Worm (Caenorhabditis elegans) whole organism, young adult: ENCODE measurements around the gene vps-37.

Experiments used
- B0019.2 ChIP-seq: fragments of 200-800 bp; sonication (Bioruptor generic); conservative IDR thresholded peaks from 2 replicates; pipeline ENCODE4 v1.3.6; 2022; ENCODE audit warnings: missing genetic modification reagents, missing genetic modification characterization, missing compliant biosample characterization
- B0261.1 ChIP-seq: sonication (generic microtip); optimal IDR thresholded peaks from 2 replicates; lab custom pipeline; 2016; ENCODE audit warnings: mild to moderate bottlenecking, missing genetic modification characterization, moderate library complexity, missing compliant biosample characterization
- C06A6.2 ChIP-seq: fragments of 200-800 bp; sonication (Bioruptor generic); conservative IDR thresholded peaks from 2 replicates; pipeline ENCODE4 v1.3.6; 2022; ENCODE audit warnings: missing genetic modification characterization, missing compliant biosample characterization
- C17E4.6 ChIP-seq: fragments of 200-800 bp; sonication (Bioruptor generic); IDR thresholded peaks from 2 replicates; pipeline ENCODE4 v1.3.6; 2022; ENCODE audit warnings: missing genetic modification reagents, missing genetic modification characterization, missing compliant biosample characterization
- F23B12.7 ChIP-seq: sonication (generic microtip); optimal IDR thresholded peaks from 2 replicates; lab custom pipeline; 2017; ENCODE audit warnings: missing genetic modification characterization, mild to moderate bottlenecking, missing compliant biosample characterization, antibody characterized with exemption, moderate library complexity; ENCODE audit not compliant: insufficient read depth
- F33H1.4 ChIP-seq: fragments of 200-800 bp; sonication (Bioruptor generic); IDR thresholded peaks from 2 replicates; pipeline ENCODE4 v1.3.6; 2022; ENCODE audit warnings: missing genetic modification reagents, missing genetic modification characterization, missing compliant biosample characterization
- F37B4.10 ChIP-seq: fragments of 200-800 bp; sonication (Bioruptor generic); IDR thresholded peaks from 2 replicates; pipeline ENCODE4 v1.3.6; 2022; ENCODE audit warnings: missing genetic modification characterization, missing compliant biosample characterization
- F55B11.4 ChIP-seq: sonication (generic microtip); optimal IDR thresholded peaks from 2 replicates; lab custom pipeline; 2016; ENCODE audit warnings: missing compliant biosample characterization, missing genetic modification characterization, borderline replicate concordance; ENCODE audit not compliant: insufficient read depth
- Y53G8AR.9 ChIP-seq: fragments of 200-800 bp; sonication (Bioruptor generic); conservative IDR thresholded peaks from 2 replicates; pipeline ENCODE4 v1.3.6; 2022; ENCODE audit warnings: missing genetic modification reagents, missing genetic modification characterization, missing compliant biosample characterization
- Y56A3A.18 ChIP-seq: fragments of 200-800 bp; sonication (Bioruptor generic); IDR thresholded peaks from 2 replicates; pipeline ENCODE4 v1.3.6; 2022; ENCODE audit warnings: missing genetic modification reagents, missing genetic modification characterization, missing compliant biosample characterization
- ZK185.1 ChIP-seq: sonication (generic microtip); optimal IDR thresholded peaks from 2 replicates; lab custom pipeline; 2016; ENCODE audit warnings: mild to moderate bottlenecking, missing genetic modification characterization, missing compliant biosample characterization; ENCODE audit not compliant: poor library complexity, severe bottlenecking
- atf-7 ChIP-seq: sonication (generic microtip); optimal IDR thresholded peaks from 2 replicates; lab custom pipeline; 2017; ENCODE audit warnings: mild to moderate bottlenecking, missing genetic modification characterization, missing compliant biosample characterization
- cebp-1 ChIP-seq, 2 experiments: fragments of 200-800 bp in 1 of 2; sonication (Bioruptor generic) in 1 of 2; sonication (generic microtip) in 1 of 2; IDR thresholded peaks in 1 of 2; optimal IDR thresholded peaks in 1 of 2; 2 replicates each; pipeline versions ENCODE4 v1.3.6 to Lab custom; 2017 to 2022; ENCODE audit warnings: missing compliant biosample characterization in 2 of 2, missing genetic modification characterization in 2 of 2, mild to moderate bottlenecking in 1 of 2, missing genetic modification reagents in 1 of 2, moderate library complexity in 1 of 2
- ceh-91 ChIP-seq: fragments of 200-800 bp; sonication (Bioruptor generic); IDR thresholded peaks from 2 replicates; pipeline ENCODE4 v1.3.6; 2022; ENCODE audit warnings: missing genetic modification reagents, missing genetic modification characterization, missing compliant biosample characterization
- chd-7 ChIP-seq: sonication (generic microtip); optimal IDR thresholded peaks from 2 replicates; lab custom pipeline; 2016; ENCODE audit warnings: mild to moderate bottlenecking, missing genetic modification characterization, moderate library complexity, missing compliant biosample characterization
- dox-1 ChIP-seq: fragments of 200-800 bp; sonication (Bioruptor generic); IDR thresholded peaks from 2 replicates; pipeline ENCODE4 v1.3.6; 2022; ENCODE audit warnings: missing genetic modification reagents, missing genetic modification characterization, missing compliant biosample characterization
- efl-1 ChIP-seq: fragments of 150-350 bp; optimal IDR thresholded peaks from 2 replicates; lab custom pipeline; 2014; ENCODE audit warnings: missing biosample characterization, missing genetic modification reagents, missing genetic modification characterization
- egl-18 ChIP-seq: fragments of 200-800 bp; sonication (Bioruptor generic); IDR thresholded peaks from 2 replicates; pipeline ENCODE4 v1.3.6; 2022; ENCODE audit warnings: missing genetic modification reagents, missing genetic modification characterization, missing compliant biosample characterization
- egrh-3 ChIP-seq: fragments of 200-800 bp; sonication (Bioruptor generic); IDR thresholded peaks from 2 replicates; pipeline ENCODE4 v1.3.6; 2022; ENCODE audit warnings: missing genetic modification reagents, missing genetic modification characterization, missing compliant biosample characterization
- gei-17 ChIP-seq: fragments of 200-800 bp; sonication (Bioruptor generic); optimal IDR thresholded peaks from 2 replicates; lab custom pipeline; 2018; ENCODE audit warnings: mild to moderate bottlenecking, missing genetic modification characterization, missing compliant biosample characterization
- let-607 ChIP-seq, 2 experiments: fragments of 200-800 bp in 1 of 2; sonication (Bioruptor generic) in 1 of 2; sonication (generic microtip) in 1 of 2; optimal IDR thresholded peaks; 2 replicates each; lab custom pipeline; 2016 to 2018; ENCODE audit warnings: mild to moderate bottlenecking in 2 of 2, missing compliant biosample characterization in 2 of 2, missing genetic modification characterization in 2 of 2, moderate library complexity in 2 of 2, missing genotype in 1 of 2
- lin-40 ChIP-seq: sonication (generic microtip); optimal IDR thresholded peaks from 2 replicates; lab custom pipeline; 2016; ENCODE audit warnings: missing genetic modification characterization, mild to moderate bottlenecking, missing compliant biosample characterization, missing genotype, missing genetic modification reagents
- madf-10 ChIP-seq: sonication (generic microtip); optimal IDR thresholded peaks from 2 replicates; lab custom pipeline; 2016; ENCODE audit warnings: mild to moderate bottlenecking, missing genetic modification characterization, missing compliant biosample characterization
- madf-3 ChIP-seq: fragments of 200-800 bp; sonication (Bioruptor generic); IDR thresholded peaks from 2 replicates; pipeline ENCODE4 v1.3.6; 2022; ENCODE audit warnings: missing genetic modification reagents, missing genetic modification characterization, missing compliant biosample characterization
- nfya-2 ChIP-seq: fragments of 200-800 bp; sonication (Bioruptor generic); IDR thresholded peaks from 2 replicates; pipeline ENCODE4 v1.3.6; 2022; ENCODE audit warnings: missing genetic modification reagents, missing genetic modification characterization, missing compliant biosample characterization
- nfyb-1 ChIP-seq: fragments of 200-800 bp; sonication (Bioruptor generic); IDR thresholded peaks from 2 replicates; pipeline ENCODE4 v1.3.6; 2022; ENCODE audit warnings: missing genetic modification reagents, missing genetic modification characterization, missing compliant biosample characterization
- pbrm-1 ChIP-seq: fragments of 200-800 bp; sonication (Bioruptor generic); IDR thresholded peaks from 2 replicates; pipeline ENCODE4 v1.3.6; 2022; ENCODE audit warnings: missing genetic modification reagents, missing genetic modification characterization, missing compliant biosample characterization
- snpc-1.3 ChIP-seq: sonication (generic microtip); optimal IDR thresholded peaks from 2 replicates; lab custom pipeline; 2017; ENCODE audit warnings: missing genetic modification characterization, mild to moderate bottlenecking, missing compliant biosample characterization, antibody characterized with exemption, moderate library complexity, missing genotype, missing genetic modification reagents; ENCODE audit not compliant: insufficient read depth
- snpc-4 ChIP-seq, 5 experiments: fragments of 150-350 bp in 1 of 5; sonication (generic microtip) in 4 of 5; optimal IDR thresholded peaks; 2 replicates each; lab custom pipeline; 2014 to 2018; ENCODE audit warnings: missing genetic modification characterization in 5 of 5, missing biosample characterization in 3 of 5, antibody characterized with exemption in 2 of 5, mild to moderate bottlenecking in 2 of 5, missing compliant biosample characterization in 2 of 5, missing genotype in 2 of 5, moderate library complexity in 2 of 5, missing genetic modification reagents in 1 of 5
- tbp1 ChIP-seq: fragments of 200-800 bp; sonication (Bioruptor generic); optimal IDR thresholded peaks from 2 replicates; lab custom pipeline; 2018; ENCODE audit warnings: mild to moderate bottlenecking, missing genetic modification characterization, missing compliant biosample characterization
- tlf-1 ChIP-seq: fragments of 200-800 bp; sonication (Bioruptor generic); optimal IDR thresholded peaks from 2 replicates; lab custom pipeline; 2018; ENCODE audit warnings: mild to moderate bottlenecking, missing genetic modification characterization, missing compliant biosample characterization
- xnd-1 ChIP-seq: sonication (generic microtip); optimal IDR thresholded peaks from 2 replicates; lab custom pipeline; 2016; ENCODE audit warnings: missing genotype, missing genetic modification reagents, missing genetic modification characterization, missing compliant biosample characterization
- zfh-2 ChIP-seq: fragments of 200-800 bp; sonication (Bioruptor generic); conservative IDR thresholded peaks from 2 replicates; pipeline ENCODE4 v1.3.6; 2022; ENCODE audit warnings: missing genetic modification reagents, missing genetic modification characterization, missing compliant biosample characterization
- ztf-18 ChIP-seq: sonication (generic microtip); optimal IDR thresholded peaks from 2 replicates; lab custom pipeline; 2016; ENCODE audit warnings: missing genotype, mild to moderate bottlenecking, missing genetic modification characterization, missing compliant biosample characterization
- ztf-26 ChIP-seq: sonication (generic microtip); optimal IDR thresholded peaks from 2 replicates; lab custom pipeline; 2017; ENCODE audit warnings: missing genetic modification characterization, missing compliant biosample characterization

vps-37 gene

ce11 chrV:5584293-5584776, 8.2 kb upstream of the vps-37 start, which contains the start of gene pas-6 (continued):
- no peak for TF ChIP-seq F55B11.4
- TF ChIP-seq efl-1: peak; percentile 97
- no peak for TF ChIP-seq Y56A3A.18
- no peak for TF ChIP-seq egrh-3 (GFP tag; lab: Robert Waterston, UW)
- TF ChIP-seq dox-1: 0 out of 2 replicates have a peak, but pooled peaks have one; percentile 5
- peak; percentile 37 for TF ChIP-seq snpc-1.3 (tag; lab: Kevin White, UChicago)
- TF ChIP-seq cebp-1 (GFP tag; IDR thresholded peaks at IDR 0.05; lab: Robert Waterston, UW): no peak
- peak; percentile 25 for TF ChIP-seq cebp-1 (tag; optimal IDR thresholded peaks at IDR 0.05; lab: Kevin White, UChicago)
- TF ChIP-seq egl-18: no peak
- peak; percentile 81 for TF ChIP-seq ceh-91 (GFP tag; lab: Robert Waterston, UW)
- TF ChIP-seq F33H1.4 (GFP tag; lab: Robert Waterston, UW): peak; percentile 69
- no peak for TF ChIP-seq pbrm-1 (GFP tag; lab: Robert Waterston, UW)
- TF ChIP-seq B0019.2 (GFP tag; lab: Robert Waterston, UW): peak; percentile 61

ce11 chrV:5584833-5585232, 7.7 kb upstream of the vps-37 start, which contains the start of gene CD4.11:
Gene CD4.11 (plus strand): TSS chrV:5585133.
- TF ChIP-seq C17E4.6 (GFP tag; lab: Robert Waterston, UW): no peak
- TF ChIP-seq F55B11.4: no peak
- no peak for TF ChIP-seq xnd-1 (tag; lab: Kevin White, UChicago)
- no peak for TF ChIP-seq madf-10 (tag; lab: Kevin White, UChicago)
- no peak for TF ChIP-seq tlf-1 (GFP tag; lab: Kevin White, UChicago)
- no peak for TF ChIP-seq madf-3 (GFP tag; lab: Robert Waterston, UW)
- no peak for TF ChIP-seq F37B4.10
- no peak for TF ChIP-seq nfya-2
- no peak for TF ChIP-seq ceh-91 (GFP tag; lab: Robert Waterston, UW)

- TF ChIP-seq lin-40 (tag; lab: Kevin White, UChicago): peak; percentile 62
- TF ChIP-seq dox-1: 0 out of 2 replicates have a peak, but pooled peaks have one; percentile 24
- 0 out of 2 replicates have a peak, but pooled peaks have one; percentile 9 for TF ChIP-seq zfh-2 (GFP tag; lab: Robert Waterston, UW)
- peak; percentile 81 for TF ChIP-seq snpc-4 (GFP tag; optimal IDR thresholded peaks at IDR 0.05; lab: Kevin White, UChicago)
- peak; percentile 86 to 98 (median 96) for TF ChIP-seq snpc-4 (tag; optimal IDR thresholded peaks at IDR 0.05; lab: Kevin White, UChicago)
- no peak for TF ChIP-seq chd-7 (tag; lab: Kevin White, UChicago)
- TF ChIP-seq nfyb-1: peak; percentile 71
- peak; percentile 71; the same call in 1 of the 2 replicates for TF ChIP-seq cebp-1 (GFP tag; IDR thresholded peaks at IDR 0.05; lab: Robert Waterston, UW)
- TF ChIP-seq cebp-1 (tag; optimal IDR thresholded peaks at IDR 0.05; lab: Kevin White, UChicago): peak; percentile 95
- TF ChIP-seq atf-7: peak; percentile 7
- TF ChIP-seq ztf-26 (tag; lab: Kevin White, UChicago): peak; percentile 75
- no peak for TF ChIP-seq pbrm-1 (GFP tag; lab: Robert Waterston, UW)
- peak; percentile 46 for TF ChIP-seq B0261.1
- TF ChIP-seq tbp1 (GFP tag; lab: Kevin White, UChicago): peak; percentile 53
- peak; percentile 67 for TF ChIP-seq C06A6.2
- peak; percentile 14 for TF ChIP-seq ZK185.1
- peak; percentile 54 for TF ChIP-seq gei-17
- no peak for TF ChIP-seq ztf-18
- no peak for TF ChIP-seq Y53G8AR.9
- TF ChIP-seq let-607 (tag; optimal IDR thresholded peaks at IDR 0.05; lab: Kevin White, UChicago): no peak
- no peak for TF ChIP-seq F23B12.7 (tag; lab: Kevin White, UChicago)
These were observed 5.5 kb upstream of the vps-37 start for ce11 chrV:5587042-5587441.
